Worm (Caenorhabditis elegans) whole organism, L3 larva: ENCODE data around the gene nhr-166.

Source experiments
- ZK546.5 ChIP-seq: sonication (generic microtip); optimal IDR thresholded peaks from 2 replicates; lab custom pipeline; 2017; ENCODE audit warnings: missing biosample characterization, missing genetic modification characterization
- aly-2 ChIP-seq: fragments of 150-350 bp; optimal IDR thresholded peaks from 2 replicates; lab custom pipeline; 2014; ENCODE audit warnings: missing biosample characterization, missing genetic modification characterization
- ama-1 ChIP-seq: fragments of 150-350 bp; optimal IDR thresholded peaks from 2 replicates; lab custom pipeline; 2018
- ceh-16 ChIP-seq: sonication (generic microtip); optimal IDR thresholded peaks from 2 replicates; lab custom pipeline; 2017; ENCODE audit warnings: missing biosample characterization, missing genetic modification characterization
- ceh-28 ChIP-seq: fragments of 150-350 bp; optimal IDR thresholded peaks from 2 replicates; lab custom pipeline; 2014; ENCODE audit warnings: missing biosample characterization, missing genetic modification reagents, missing genetic modification characterization
- ceh-82 ChIP-seq: fragments of 150-350 bp; optimal IDR thresholded peaks from 2 replicates; lab custom pipeline; 2014; ENCODE audit warnings: missing biosample characterization, missing genetic modification characterization
- ceh-9 ChIP-seq: sonication (generic microtip); optimal IDR thresholded peaks from 2 replicates; lab custom pipeline; 2018; ENCODE audit warnings: missing biosample characterization, missing genetic modification characterization
- daf-12 ChIP-seq: fragments of 150-350 bp; optimal IDR thresholded peaks from 2 replicates; lab custom pipeline; 2014; ENCODE audit warnings: missing biosample characterization, missing genetic modification reagents, missing genetic modification characterization
- egl-27 ChIP-seq: sonication (generic microtip); optimal IDR thresholded peaks from 4 replicates; lab custom pipeline; 2017; ENCODE audit warnings: missing biosample characterization, missing genetic modification reagents, missing genetic modification characterization
- elt-1 ChIP-seq: fragments of 150-350 bp; optimal IDR thresholded peaks from 2 replicates; lab custom pipeline; 2014; ENCODE audit warnings: missing biosample characterization, missing genetic modification characterization
- elt-2 ChIP-seq: sonication (generic microtip); optimal IDR thresholded peaks from 2 replicates; lab custom pipeline; 2016; ENCODE audit warnings: missing genetic modification reagents, mild to moderate bottlenecking, missing genetic modification characterization, missing compliant biosample characterization
- elt-3 ChIP-seq, 3 experiments: fragments of 150-350 bp in 1 of 3; sonication (generic microtip) in 2 of 3; optimal IDR thresholded peaks; 2 replicates in 2 of 3; 4 replicates in 1 of 3; lab custom pipeline; 2014 to 2017; ENCODE audit warnings: missing biosample characterization in 3 of 3, missing genetic modification characterization in 3 of 3
- fkh-2 ChIP-seq: fragments of 150-350 bp; optimal IDR thresholded peaks from 2 replicates; lab custom pipeline; 2014; ENCODE audit warnings: missing biosample characterization, missing genetic modification reagents, missing genetic modification characterization
- fos-1 ChIP-seq: fragments of 150-350 bp; optimal IDR thresholded peaks from 2 replicates; lab custom pipeline; 2014; ENCODE audit warnings: missing biosample characterization, missing genetic modification characterization
- hmg-11 ChIP-seq: sonication (generic microtip); optimal IDR thresholded peaks from 2 replicates; lab custom pipeline; 2016; ENCODE audit warnings: missing genetic modification characterization, missing compliant biosample characterization
- lin-15B ChIP-seq: fragments of 150-350 bp; optimal IDR thresholded peaks from 2 replicates; lab custom pipeline; 2014; ENCODE audit warnings: missing biosample characterization, missing genetic modification characterization
- mdl-1 ChIP-seq: fragments of 150-350 bp; optimal IDR thresholded peaks from 2 replicates; lab custom pipeline; 2014; ENCODE audit warnings: missing biosample characterization, missing genetic modification characterization
- mml-1 ChIP-seq: fragments of 150-350 bp; sonication (generic microtip); optimal IDR thresholded peaks from 3 replicates; lab custom pipeline; 2014; ENCODE audit warnings: missing biosample characterization, missing genetic modification characterization
- nfya-1 ChIP-seq: sonication (generic microtip); optimal IDR thresholded peaks from 2 replicates; lab custom pipeline; 2017; ENCODE audit warnings: missing genetic modification characterization, mild to moderate bottlenecking, missing compliant biosample characterization, antibody characterized with exemption, moderate library complexity; ENCODE audit not compliant: insufficient read depth
- nhr-11 ChIP-seq: fragments of 150-350 bp; optimal IDR thresholded peaks from 2 replicates; lab custom pipeline; 2014; ENCODE audit warnings: missing biosample characterization, missing genetic modification characterization
- nhr-12 ChIP-seq: fragments of 150-350 bp; optimal IDR thresholded peaks from 2 replicates; lab custom pipeline; 2014; ENCODE audit warnings: missing biosample characterization, missing genetic modification characterization
- nhr-237 ChIP-seq: fragments of 150-350 bp; optimal IDR thresholded peaks from 2 replicates; lab custom pipeline; 2014; ENCODE audit warnings: missing biosample characterization, missing genetic modification characterization
- nhr-25 ChIP-seq: sonication (generic microtip); optimal IDR thresholded peaks from 2 replicates; lab custom pipeline; 2017; ENCODE audit warnings: missing biosample characterization, missing genetic modification characterization
- nhr-28 ChIP-seq: fragments of 150-350 bp; optimal IDR thresholded peaks from 2 replicates; lab custom pipeline; 2014; ENCODE audit warnings: missing biosample characterization, missing genetic modification characterization
- nhr-43 ChIP-seq: sonication (generic microtip); optimal IDR thresholded peaks from 2 replicates; lab custom pipeline; 2016; ENCODE audit warnings: mild to moderate bottlenecking, missing genetic modification characterization, missing compliant biosample characterization; ENCODE audit not compliant: poor library complexity, severe bottlenecking
- nhr-67 ChIP-seq: fragments of 150-350 bp; optimal IDR thresholded peaks from 2 replicates; lab custom pipeline; 2014; ENCODE audit warnings: missing biosample characterization, missing genetic modification characterization
- nhr-76 ChIP-seq: fragments of 150-350 bp; sonication (generic microtip); optimal IDR thresholded peaks from 5 replicates; lab custom pipeline; 2014; ENCODE audit warnings: missing biosample characterization, missing genetic modification characterization
- nhr-77 ChIP-seq: fragments of 150-350 bp; optimal IDR thresholded peaks from 2 replicates; lab custom pipeline; 2014; ENCODE audit warnings: missing biosample characterization, missing genetic modification characterization
- pqm-1 ChIP-seq: fragments of 150-350 bp; optimal IDR thresholded peaks from 2 replicates; lab custom pipeline; 2017; ENCODE audit warnings: missing biosample characterization, missing genetic modification characterization, inconsistent platforms
- snpc-4 ChIP-seq: fragments of 150-350 bp; optimal IDR thresholded peaks from 2 replicates; lab custom pipeline; 2014; ENCODE audit warnings: missing biosample characterization, missing genetic modification characterization
- tbx-2 ChIP-seq: sonication (generic microtip); optimal IDR thresholded peaks from 2 replicates; lab custom pipeline; 2016; ENCODE audit warnings: mild to moderate bottlenecking, missing genetic modification characterization, missing compliant biosample characterization
- unc-39 ChIP-seq: sonication (generic microtip); optimal IDR thresholded peaks from 4 replicates; lab custom pipeline; 2017; ENCODE audit warnings: missing biosample characterization, missing genetic modification characterization
- unc-62 ChIP-seq: fragments of 150-350 bp; sonication (generic microtip); optimal IDR thresholded peaks from 4 replicates; lab custom pipeline; 2014; ENCODE audit warnings: missing biosample characterization, missing genetic modification reagents, missing genetic modification characterization
- zag-1 ChIP-seq: fragments of 150-350 bp; optimal IDR thresholded peaks from 2 replicates; lab custom pipeline; 2014; ENCODE audit warnings: missing biosample characterization, missing genetic modification characterization
- ztf-11 ChIP-seq: fragments of 150-350 bp; optimal IDR thresholded peaks from 2 replicates; lab custom pipeline; 2014; ENCODE audit warnings: missing biosample characterization, missing genetic modification characterization
- ztf-4 ChIP-seq: fragments of 150-350 bp; optimal IDR thresholded peaks from 2 replicates; lab custom pipeline; 2014; ENCODE audit warnings: missing biosample characterization, missing genetic modification characterization

nhr-166 gene

ce11 chrII:3879945-3880344, at the start of gene nhr-166:
nhr-166 (plus strand) TSS chrII:3880245.
- TF ChIP-seq nhr-25 (tag; lab: Kevin White, UChicago): no peak
- TF ChIP-seq hmg-11 (tag; lab: Kevin White, UChicago): no peak
- no peak for TF ChIP-seq unc-62 (GFP tag; lab: Kevin White, UChicago)
- no peak for TF ChIP-seq elt-2 (tag; lab: Kevin White, UChicago)
- no peak for TF ChIP-seq lin-15B (tag; lab: Kevin White, UChicago)
- no peak for TF ChIP-seq fkh-2 (tag; lab: Kevin White, UChicago)
- no peak for TF ChIP-seq mml-1
- TF ChIP-seq nhr-237 (tag; lab: Kevin White, UChicago): no peak
- TF ChIP-seq nhr-77 (tag; lab: Kevin White, UChicago): no peak
- TF ChIP-seq nfya-1 (tag; lab: Kevin White, UChicago): no peak
- TF ChIP-seq nhr-12 (tag; lab: Kevin White, UChicago): no peak
- TF ChIP-seq ceh-82: no peak
- TF ChIP-seq nhr-28 (tag; lab: Kevin White, UChicago): no peak
- no peak for TF ChIP-seq ceh-16 (tag; lab: Kevin White, UChicago)
- TF ChIP-seq unc-39 (tag; lab: Kevin White, UChicago): no peak
- no peak for TF ChIP-seq nhr-11
- no peak for TF ChIP-seq zag-1
- TF ChIP-seq ama-1 (lab: Kevin White, UChicago): no peak
- TF ChIP-seq nhr-43 (tag; lab: Kevin White, UChicago): no peak
- no peak for TF ChIP-seq ztf-11

ce11 chrII:3832383-3832782, 47.7 kb upstream of the nhr-166 start, which contains the start of gene F54D10.9:
F54D10.9 (minus strand) TSS chrII:3832483.
- TF ChIP-seq lin-15B (tag; lab: Kevin White, UChicago) (no peak), daf-12 (tag; lab: Kevin White, UChicago) (no peak), fos-1 (no peak), ceh-28 (tag; lab: Kevin White, UChicago) (no peak), nhr-237 (tag; lab: Kevin White, UChicago) (no peak), nhr-43 (tag; lab: Kevin White, UChicago) (no peak), ceh-9 (tag; lab: Kevin White, UChicago) (no peak), zag-1 (no peak), fkh-2 (tag; lab: Kevin White, UChicago) (no peak), ama-1 (lab: Kevin White, UChicago) (no peak)

- no peak for TF ChIP-seq zag-1
- TF ChIP-seq nhr-28 (tag; lab: Kevin White, UChicago): no peak
- no peak for TF ChIP-seq egl-27 (tag; lab: Kevin White, UChicago)
- no peak for TF ChIP-seq nhr-237 (tag; lab: Kevin White, UChicago)
- TF ChIP-seq ceh-16 (tag; lab: Kevin White, UChicago): no peak
- no peak for TF ChIP-seq elt-3 (tag; optimal IDR thresholded peaks at IDR 0.05; lab: Kevin White, UChicago)
- no peak for TF ChIP-seq ceh-9 (tag; lab: Kevin White, UChicago)
- no peak for TF ChIP-seq nhr-43 (tag; lab: Kevin White, UChicago)
- no peak for TF ChIP-seq nhr-25 (tag; lab: Kevin White, UChicago)
- no peak for TF ChIP-seq elt-1 (tag; lab: Kevin White, UChicago)
- no peak for TF ChIP-seq unc-39 (tag; lab: Kevin White, UChicago)
- TF ChIP-seq ztf-11: no peak
- no peak for TF ChIP-seq ama-1 (lab: Kevin White, UChicago)
- no peak for TF ChIP-seq aly-2 (tag; lab: Kevin White, UChicago)
- TF ChIP-seq, all 47 proteins: peak for 0
Observed at ce11 chrII:3835915-3836314, 44.1 kb upstream of the nhr-166 start, which contains the start of gene oac-4. oac-4 (minus strand) TSS chrII:3836015.

- TF ChIP-seq zag-1 (no peak), nhr-12 (tag; lab: Kevin White, UChicago) (no peak), nhr-43 (tag; lab: Kevin White, UChicago) (no peak), pqm-1 (tag; lab: Kevin White, UChicago) (no peak), nhr-76 (tag; lab: Kevin White, UChicago) (no peak), nhr-11 (no peak), elt-3 (tag; optimal IDR thresholded peaks at IDR 0.05; lab: Kevin White, UChicago) (no peak), aly-2 (tag; lab: Kevin White, UChicago) (no peak), mml-1 (no peak), nhr-77 (tag; lab: Kevin White, UChicago) (no peak), fos-1 (no peak), ZK546.5 (no peak), elt-1 (tag; lab: Kevin White, UChicago) (no peak), nhr-28 (tag; lab: Kevin White, UChicago) (no peak), ztf-4 (tag; lab: Kevin White, UChicago) (no peak), nhr-67 (tag; lab: Kevin White, UChicago) (no peak), snpc-4 (tag; lab: Kevin White, UChicago) (no peak), mdl-1 (no peak), tbx-2 (no peak)
- TF ChIP-seq, all 47 proteins: peak for 0
Observed at ce11 chrII:3839562-3839961, 40.5 kb upstream of the nhr-166 start, which contains the start of gene C17A2.4. C17A2.4 (plus strand) TSS chrII:3839862.
